Fruit fly (Drosophila melanogaster): ENCODE results near the gene AsnS.

Gene AsnS

dm6 chr3L:21171905-21172304 is 1.0 kb upstream of the AsnS start, which contains the start of gene Ac78C:
Gene Ac78C, minus strand, starts transcription at chr3L:21171930.
- TF ChIP-seq CG1792 (GFP tag; optimal IDR thresholded peaks at IDR 0.05) (peak; percentile 67), Hand (GFP tag; optimal IDR thresholded peaks at IDR 0.05) (peak; percentile 89), CG3726 (GFP tag; IDR thresholded peaks at IDR 0.05) (0 out of 3 replicates have a peak, but pooled peaks have one; percentile 60), Bgb (GFP tag; IDR thresholded peaks at IDR 0.05; ENCODE audit: partially characterized antibody) (peak; percentile 81), CG32532 (GFP tag; IDR thresholded peaks at IDR 0.05) (peak; percentile 91), rib (GFP tag; IDR thresholded peaks at IDR 0.05) (peak; percentile 83), Sin3A (optimal IDR thresholded peaks at IDR 0.05) (no peak), CG15073 (GFP tag; optimal IDR thresholded peaks at IDR 0.05) (no peak), corto (GFP tag; optimal IDR thresholded peaks at IDR 0.05) (no peak), sens (GFP tag) (peak; percentile 94), row (GFP tag; IDR thresholded peaks at IDR 0.05) (peak; percentile 86), lbe (GFP tag; optimal IDR thresholded peaks at IDR 0.05) (peak; percentile 1), sisA (GFP tag; IDR thresholded peaks at IDR 0.05) (peak; percentile 85), dimm (GFP tag; IDR thresholded peaks at IDR 0.05) (0 out of 2 replicates have a peak, but pooled peaks have one; percentile 36), CG8765 (GFP tag; IDR thresholded peaks at IDR 0.05) (no peak; the same call in 1 of the 2 replicates), dm (GFP tag; optimal IDR thresholded peaks at IDR 0.05) (peak; percentile 63), CG8478 (optimal IDR thresholded peaks at IDR 0.05) (no peak), CG16779 (GFP tag; IDR thresholded peaks at IDR 0.05) (peak; percentile 93), CG13287 (GFP tag; IDR thresholded peaks at IDR 0.05; ENCODE audit: partially characterized antibody) (peak; percentile 58), zfh1 (GFP tag; IDR thresholded peaks at IDR 0.05) (peak; percentile 77), kay (GFP tag; optimal IDR thresholded peaks at IDR 0.05) (peak; percentile 63), fru (optimal IDR thresholded peaks at IDR 0.05) (no peak), CG17359 (tag; optimal IDR thresholded peaks at IDR 0.05) (peak; percentile 88), insv (GFP tag; optimal IDR thresholded peaks at IDR 0.05) (peak in 1 of 2 experiments; percentile 33), CG12769 (tag; optimal IDR thresholded peaks at IDR 0.05) (peak; percentile 97), shn (GFP tag; optimal IDR thresholded peaks at IDR 0.05) (peak; percentile 78), croc (GFP tag; conservative IDR thresholded peaks at IDR 0.05) (peak; percentile 51; the same call in 2 of the 3 replicates), chn (GFP tag; optimal IDR thresholded peaks at IDR 0.05) (peak; percentile 69), oc (tag; optimal IDR thresholded peaks at IDR 0.05) (no peak), Dfd (GFP tag; optimal IDR thresholded peaks at IDR 0.05) (no peak), ac (GFP tag; optimal IDR thresholded peaks at IDR 0.05) (no peak), ara (GFP tag; IDR thresholded peaks at IDR 0.05) (peak; percentile 79), org-1 (GFP tag; optimal IDR thresholded peaks at IDR 0.05) (peak; percentile 80), Sry-β (GFP tag; optimal IDR thresholded peaks at IDR 0.05) (no peak), ems (GFP tag; optimal IDR thresholded peaks at IDR 0.05) (peak; percentile 85), CoRest (tag; optimal IDR thresholded peaks at IDR 0.05) (peak; percentile 78), Poxn (GFP tag; IDR thresholded peaks at IDR 0.05) (peak; percentile 77), mld (GFP tag; IDR thresholded peaks at IDR 0.05; ENCODE audit: partially characterized antibody) (no peak), CG34376 (GFP tag; optimal IDR thresholded peaks at IDR 0.05) (peak; percentile 96), CG12104 (GFP tag; optimal IDR thresholded peaks at IDR 0.05) (peak; percentile 31), Max (GFP tag; optimal IDR thresholded peaks at IDR 0.05) (peak; percentile 65), Dll (GFP tag; IDR thresholded peaks at IDR 0.05; ENCODE audit: partially characterized antibody) (0 out of 4 replicates have a peak, but pooled peaks have one; percentile 15), CHES-1-like (GFP tag; optimal IDR thresholded peaks at IDR 0.05) (peak; percentile 91), nerfin-2 (GFP tag; IDR thresholded peaks at IDR 0.05; ENCODE audit: partially characterized antibody) (peak; percentile 36; the same call in 1 of the 2 replicates), Usf (GFP tag; optimal IDR thresholded peaks at IDR 0.05) (peak; percentile 48), Ravus (GFP tag; IDR thresholded peaks at IDR 0.05) (peak; percentile 50), Atf6 (GFP tag; IDR thresholded peaks at IDR 0.05) (peak; percentile 90), cg (GFP tag; optimal IDR thresholded peaks at IDR 0.05) (no peak), pho (GFP tag; optimal IDR thresholded peaks at IDR 0.05) (peak; percentile 82), Hr3 (GFP tag; optimal IDR thresholded peaks at IDR 0.05) (peak; percentile 59), CG6683 (GFP tag; optimal IDR thresholded peaks at IDR 0.05) (peak; percentile 86), B-H2 (GFP tag; optimal IDR thresholded peaks at IDR 0.05) (peak; percentile 96)
